Fruit fly (Drosophila melanogaster): Measurements from ENCODE around the gene smg.
A peak's percentile ranks its signal among the peaks of the same experiment; 100 is the strongest.

smg gene

dm6 chr3L:9033999-9034626 lies 36.3 kb upstream of the smg start:
- TF ChIP-seq ey (GFP tag; optimal IDR thresholded peaks at IDR 0.05) (peak; percentile 65), Jra (GFP tag; optimal IDR thresholded peaks at IDR 0.05) (peak; percentile 19), br (GFP tag; optimal IDR thresholded peaks at IDR 0.05) (peak; percentile 56), tai (GFP tag; optimal IDR thresholded peaks at IDR 0.05) (no peak), dmrt93B (GFP tag; optimal IDR thresholded peaks at IDR 0.05) (peak; percentile 73), OdsH (GFP tag; optimal IDR thresholded peaks at IDR 0.05) (peak; percentile 69), HLH106 (tag; optimal IDR thresholded peaks at IDR 0.05) (peak; percentile 72), woc (GFP tag; optimal IDR thresholded peaks at IDR 0.05) (peak; percentile 65), GATAd (GFP tag; optimal IDR thresholded peaks at IDR 0.05) (no peak), Sp1 (GFP tag; optimal IDR thresholded peaks at IDR 0.05) (peak; percentile 71), jim (GFP tag; optimal IDR thresholded peaks at IDR 0.05) (no peak), Vsx2 (GFP tag; optimal IDR thresholded peaks at IDR 0.05; ENCODE audit: partially characterized antibody) (no peak), sage (GFP tag; optimal IDR thresholded peaks at IDR 0.05) (peak; percentile 74), CG32264 (GFP tag; optimal IDR thresholded peaks at IDR 0.05) (peak; percentile 3), pan (optimal IDR thresholded peaks at IDR 0.05) (no peak), Dfd (GFP tag; optimal IDR thresholded peaks at IDR 0.05) (no peak), usp (GFP tag; optimal IDR thresholded peaks at IDR 0.05) (no peak), CrebA (GFP tag; optimal IDR thresholded peaks at IDR 0.05; ENCODE audit: borderline replicate concordance) (no peak), Hnf4 (GFP tag; optimal IDR thresholded peaks at IDR 0.05) (peak; percentile 37), h (GFP tag; optimal IDR thresholded peaks at IDR 0.05) (peak; percentile 86), Mio (GFP tag; optimal IDR thresholded peaks at IDR 0.05) (no peak), Dif (GFP tag; optimal IDR thresholded peaks at IDR 0.05; ENCODE audit: partially characterized antibody) (no peak), Myc (optimal IDR thresholded peaks at IDR 0.05) (no peak), foxo (GFP tag; optimal IDR thresholded peaks at IDR 0.05) (peak in 1 of 2 experiments; percentile 57), rgr (GFP tag; optimal IDR thresholded peaks at IDR 0.05) (peak; percentile 69), N (GFP tag; optimal IDR thresholded peaks at IDR 0.05) (no peak), Hr83 (GFP tag; optimal IDR thresholded peaks at IDR 0.05; ENCODE audit: poor library complexity, severe bottlenecking) (no peak), Rel (GFP tag; optimal IDR thresholded peaks at IDR 0.05) (peak; percentile 39), Rel (tag; optimal IDR thresholded peaks at IDR 0.05) (no peak), CG9705 (GFP tag; optimal IDR thresholded peaks at IDR 0.05) (peak; percentile 70), psq (GFP tag; optimal IDR thresholded peaks at IDR 0.05) (peak; percentile 60), dsf (GFP tag; optimal IDR thresholded peaks at IDR 0.05; ENCODE audit: borderline replicate concordance) (no peak), fru (GFP tag; optimal IDR thresholded peaks at IDR 0.05) (peak; percentile 70), dl (GFP tag; optimal IDR thresholded peaks at IDR 0.05; ENCODE audit: insufficient read depth in 1 of 2, partially characterized antibody in 2 of 2) (no peak), Abd-B (GFP tag; optimal IDR thresholded peaks at IDR 0.05) (no peak), lola (GFP tag; optimal IDR thresholded peaks at IDR 0.05) (no peak), sv (GFP tag; optimal IDR thresholded peaks at IDR 0.05) (peak; percentile 31), brk (GFP tag; optimal IDR thresholded peaks at IDR 0.05) (peak; percentile 42), Hr78 (GFP tag; optimal IDR thresholded peaks at IDR 0.05) (no peak)

- peak; percentile 45 for TF ChIP-seq rgr (GFP tag; optimal IDR thresholded peaks at IDR 0.05)
- no peak for TF ChIP-seq Abd-B (GFP tag; optimal IDR thresholded peaks at IDR 0.05)
- no peak for TF ChIP-seq woc (GFP tag; optimal IDR thresholded peaks at IDR 0.05)
- TF ChIP-seq foxo (GFP tag; optimal IDR thresholded peaks at IDR 0.05) = peak in 1 of 2 experiments; percentile 68
- TF ChIP-seq brk (GFP tag; optimal IDR thresholded peaks at IDR 0.05) = no peak
- no peak for TF ChIP-seq GATAd (GFP tag; optimal IDR thresholded peaks at IDR 0.05)
- TF ChIP-seq CG9705 (GFP tag; optimal IDR thresholded peaks at IDR 0.05) = peak; percentile 28
- TF ChIP-seq dl (GFP tag; optimal IDR thresholded peaks at IDR 0.05; ENCODE audit: insufficient read depth in 1 of 2, partially characterized antibody in 2 of 2) = no peak
- TF ChIP-seq sv (GFP tag; optimal IDR thresholded peaks at IDR 0.05) = no peak
- TF ChIP-seq Dfd (GFP tag; optimal IDR thresholded peaks at IDR 0.05) = no peak
- TF ChIP-seq h (GFP tag; optimal IDR thresholded peaks at IDR 0.05) = peak; percentile 51
- TF ChIP-seq dsf (GFP tag; optimal IDR thresholded peaks at IDR 0.05; ENCODE audit: borderline replicate concordance) = no peak
- TF ChIP-seq N (GFP tag; optimal IDR thresholded peaks at IDR 0.05) = no peak
- no peak for TF ChIP-seq br (GFP tag; optimal IDR thresholded peaks at IDR 0.05)
- TF ChIP-seq Myc (optimal IDR thresholded peaks at IDR 0.05) = no peak
- peak; percentile 64 for TF ChIP-seq dmrt93B (GFP tag; optimal IDR thresholded peaks at IDR 0.05)
- TF ChIP-seq Hr83 (GFP tag; optimal IDR thresholded peaks at IDR 0.05; ENCODE audit: poor library complexity, severe bottlenecking) = no peak
- TF ChIP-seq CrebA (GFP tag; optimal IDR thresholded peaks at IDR 0.05; ENCODE audit: borderline replicate concordance) = no peak
- TF ChIP-seq Jra (GFP tag; optimal IDR thresholded peaks at IDR 0.05) = no peak
- peak; percentile 53 for TF ChIP-seq fru (GFP tag; optimal IDR thresholded peaks at IDR 0.05)
- TF ChIP-seq OdsH (GFP tag; optimal IDR thresholded peaks at IDR 0.05) = peak; percentile 40
- no peak for TF ChIP-seq Mio (GFP tag; optimal IDR thresholded peaks at IDR 0.05)
- TF ChIP-seq HLH106 (tag; optimal IDR thresholded peaks at IDR 0.05) = peak; percentile 81
- no peak for TF ChIP-seq jim (GFP tag; optimal IDR thresholded peaks at IDR 0.05)
- TF ChIP-seq Hnf4 (GFP tag; optimal IDR thresholded peaks at IDR 0.05) = no peak
- TF ChIP-seq Vsx2 (GFP tag; optimal IDR thresholded peaks at IDR 0.05; ENCODE audit: partially characterized antibody) = no peak
- no peak for TF ChIP-seq pan (optimal IDR thresholded peaks at IDR 0.05)
- TF ChIP-seq CG32264 (GFP tag; optimal IDR thresholded peaks at IDR 0.05) = no peak
- peak; percentile 1 for TF ChIP-seq sage (GFP tag; optimal IDR thresholded peaks at IDR 0.05)
- no peak for TF ChIP-seq Rel (GFP tag; optimal IDR thresholded peaks at IDR 0.05)
- TF ChIP-seq Rel (tag; optimal IDR thresholded peaks at IDR 0.05) = no peak
- TF ChIP-seq lola (GFP tag; optimal IDR thresholded peaks at IDR 0.05) = no peak
- TF ChIP-seq Sp1 (GFP tag; optimal IDR thresholded peaks at IDR 0.05) = peak; percentile 76
- TF ChIP-seq tai (GFP tag; optimal IDR thresholded peaks at IDR 0.05) = no peak
- peak; percentile 30 for TF ChIP-seq ey (GFP tag; optimal IDR thresholded peaks at IDR 0.05)
- no peak for TF ChIP-seq Dif (GFP tag; optimal IDR thresholded peaks at IDR 0.05; ENCODE audit: partially characterized antibody)
- TF ChIP-seq psq (GFP tag; optimal IDR thresholded peaks at IDR 0.05) = peak; percentile 20
- no peak for TF ChIP-seq usp (GFP tag; optimal IDR thresholded peaks at IDR 0.05)
- TF ChIP-seq Hr78 (GFP tag; optimal IDR thresholded peaks at IDR 0.05) = no peak
These were observed 35.7 kb upstream of the smg start for dm6 chr3L:9033537-9033936.
